Worm (Caenorhabditis elegans): ENCODE results near the gene nhr-166.
A peak's percentile ranks its signal among the peaks of the same experiment; 100 is the strongest.

The nhr-166 gene

ce11 chrII:3927943-3928393 lies 47.9 kb downstream of the nhr-166 start, which contains the start of gene plpp-1.1:
Gene plpp-1.1 (minus strand): TSS chrII:3927993.
- TF ChIP-seq nhr-76 (tag; optimal IDR thresholded peaks at IDR 0.05) (no peak), mef-2 (tag; optimal IDR thresholded peaks at IDR 0.05) (no peak), aha-1 (tag; optimal IDR thresholded peaks at IDR 0.05) (no peak), unc-98 (GFP tag; IDR thresholded peaks at IDR 0.05) (no peak), ceh-63 (GFP tag; optimal IDR thresholded peaks at IDR 0.05) (no peak), unc-62 (GFP tag; optimal IDR thresholded peaks at IDR 0.05) (no peak)

- TF ChIP-seq ceh-88 (GFP tag; IDR thresholded peaks at IDR 0.05) = no peak
- TF ChIP-seq tlp-1 (tag; optimal IDR thresholded peaks at IDR 0.05) = no peak
- TF ChIP-seq pax-3 (tag; optimal IDR thresholded peaks at IDR 0.05) = no peak
- peak; percentile 38 for TF ChIP-seq C16A3.4 (tag; optimal IDR thresholded peaks at IDR 0.05)
- TF ChIP-seq lin-13 (GFP tag; optimal IDR thresholded peaks at IDR 0.05) = no peak
- no peak for TF ChIP-seq ceh-90 (tag; optimal IDR thresholded peaks at IDR 0.05)
- peak in 2 of 3 experiments; percentile 26 to 48 for TF ChIP-seq dpl-1 (GFP tag; optimal IDR thresholded peaks at IDR 0.05)
- peak; percentile 58 for TF ChIP-seq nhr-85 (tag)
- TF ChIP-seq lin-14 (GFP tag; optimal IDR thresholded peaks at IDR 0.05) = peak; percentile 84
- no peak for TF ChIP-seq sup-37 (GFP tag; optimal IDR thresholded peaks at IDR 0.05)
- no peak for TF ChIP-seq pag-3 (tag; optimal IDR thresholded peaks at IDR 0.05; ENCODE audit: borderline replicate concordance, insufficient read depth)
- no peak for TF ChIP-seq hpl-2 (GFP tag; optimal IDR thresholded peaks at IDR 0.05)
- TF ChIP-seq hlh-4 (tag; optimal IDR thresholded peaks at IDR 0.05) = no peak
- no peak for TF ChIP-seq isw-1 (GFP tag; IDR thresholded peaks at IDR 0.05)
- TF ChIP-seq elt-2 (tag; optimal IDR thresholded peaks at IDR 0.05) = no peak
- TF ChIP-seq swsn-7 (tag; optimal IDR thresholded peaks at IDR 0.05) = no peak
- TF ChIP-seq ceh-82 (tag; optimal IDR thresholded peaks at IDR 0.05) = peak in 1 of 3 experiments; percentile 6
- peak; percentile 19; the same call in 1 of the 2 replicates for TF ChIP-seq nhr-19 (GFP tag; conservative IDR thresholded peaks at IDR 0.05)
- TF ChIP-seq efl-1 (optimal IDR thresholded peaks at IDR 0.05) = peak; percentile 6 to 36
- peak; percentile 7 to 81 for TF ChIP-seq efl-1 (GFP tag; optimal IDR thresholded peaks at IDR 0.05 in 1 of 2)
- no peak for TF ChIP-seq ces-1 (GFP tag; optimal IDR thresholded peaks at IDR 0.05)
- no peak for TF ChIP-seq ama-1 (optimal IDR thresholded peaks at IDR 0.05)
- no peak for TF ChIP-seq ets-5 (GFP tag; IDR thresholded peaks at IDR 0.05)
- no peak for TF ChIP-seq nhr-76 (tag; optimal IDR thresholded peaks at IDR 0.05)
- TF ChIP-seq ceh-63 (GFP tag; optimal IDR thresholded peaks at IDR 0.05) = no peak
- TF ChIP-seq unc-98 (GFP tag; IDR thresholded peaks at IDR 0.05) = no peak
- no peak for TF ChIP-seq mef-2 (tag; optimal IDR thresholded peaks at IDR 0.05)
- no peak for TF ChIP-seq snpc-4 (tag; optimal IDR thresholded peaks at IDR 0.05)
- no peak for TF ChIP-seq hlh-17 (GFP tag; optimal IDR thresholded peaks at IDR 0.05; ENCODE audit: borderline replicate concordance)
- no peak for TF ChIP-seq F16B12.6 (tag; optimal IDR thresholded peaks at IDR 0.05)
- TF ChIP-seq nhr-28 (tag; optimal IDR thresholded peaks at IDR 0.05) = no peak
- TF ChIP-seq sptf-1 (tag; optimal IDR thresholded peaks at IDR 0.05) = no peak
- TF ChIP-seq snu-23 (GFP tag; optimal IDR thresholded peaks at IDR 0.05) = peak; percentile 71
- no peak for TF ChIP-seq efl-3 (GFP tag; optimal IDR thresholded peaks at IDR 0.05)
- no peak for TF ChIP-seq irx-1 (tag; optimal IDR thresholded peaks at IDR 0.05)
- TF ChIP-seq Y116A8C.19 (tag; optimal IDR thresholded peaks at IDR 0.05; ENCODE audit: borderline replicate concordance) = no peak
- no peak for TF ChIP-seq zip-4 (GFP tag; optimal IDR thresholded peaks at IDR 0.05)
- TF ChIP-seq dsc-1 (tag; optimal IDR thresholded peaks at IDR 0.05) = no peak
- no peak for TF ChIP-seq unc-130 (tag; optimal IDR thresholded peaks at IDR 0.05)
- peak; percentile 85 for TF ChIP-seq grh-1 (GFP tag; IDR thresholded peaks at IDR 0.05)
- peak; percentile 33 for TF ChIP-seq nhr-77 (tag; optimal IDR thresholded peaks at IDR 0.05)
- no peak for TF ChIP-seq nhr-12 (tag; optimal IDR thresholded peaks at IDR 0.05)
- no peak for TF ChIP-seq unc-62 (GFP tag; optimal IDR thresholded peaks at IDR 0.05)
- no peak for TF ChIP-seq mab-9 (GFP tag; IDR thresholded peaks at IDR 0.05)
- no peak for TF ChIP-seq lir-3 (tag; optimal IDR thresholded peaks at IDR 0.05; ENCODE audit: poor library complexity)
- TF ChIP-seq lin-35 (GFP tag; optimal IDR thresholded peaks at IDR 0.05) = peak; percentile 10 to 69
- TF ChIP-seq ztf-11 (tag; optimal IDR thresholded peaks at IDR 0.05) = no peak
- TF ChIP-seq ztf-4 (tag; optimal IDR thresholded peaks at IDR 0.05) = no peak
- peak; percentile 12 for TF ChIP-seq nhr-90 (tag; optimal IDR thresholded peaks at IDR 0.05; ENCODE audit: poor library complexity)
Measured at ce11 chrII:3929446-3929845, 49.4 kb downstream of the nhr-166 start.

Data from whole organism, L1 larva.